Worm (Caenorhabditis elegans): ENCODE results near the gene Y54F10BM.20.

The Y54F10BM.20 gene

ce11 chrIII:2314678-2315077, 6.6 kb downstream of the Y54F10BM.20 start:
- TF ChIP-seq ceh-18 (tag; optimal IDR thresholded peaks at IDR 0.05), result no peak
- TF ChIP-seq K09A11.1 (tag; optimal IDR thresholded peaks at IDR 0.05; ENCODE audit: insufficient read depth), result no peak
- TF ChIP-seq lim-6 (tag; optimal IDR thresholded peaks at IDR 0.05), result no peak

- no peak for TF ChIP-seq ceh-31 (tag; optimal IDR thresholded peaks at IDR 0.05)
- no peak for TF ChIP-seq elt-2 (tag; optimal IDR thresholded peaks at IDR 0.05)
- no peak for TF ChIP-seq hlh-13 (GFP tag; optimal IDR thresholded peaks at IDR 0.05)
- TF ChIP-seq ama-1 (optimal IDR thresholded peaks at IDR 0.05), result no peak
- TF ChIP-seq pax-1 (tag; optimal IDR thresholded peaks at IDR 0.05), result no peak
- no peak for TF ChIP-seq lim-6 (tag; optimal IDR thresholded peaks at IDR 0.05)
- TF ChIP-seq ceh-14 (tag; optimal IDR thresholded peaks at IDR 0.05), result no peak
Measured at ce11 chrIII:2316439-2316838, 8.4 kb downstream of the Y54F10BM.20 start.

- TF ChIP-seq fax-1 (tag; optimal IDR thresholded peaks at IDR 0.05) (no peak), nfya-1 (tag; optimal IDR thresholded peaks at IDR 0.05) (peak; percentile 89), pax-1 (tag; optimal IDR thresholded peaks at IDR 0.05) (no peak), ceh-30 (tag; optimal IDR thresholded peaks at IDR 0.05) (no peak), sox-2 (GFP tag; IDR thresholded peaks at IDR 0.05) (no peak)
Measured at ce11 chrIII:2324703-2325102, 16.6 kb downstream of the Y54F10BM.20 start.

- TF ChIP-seq ceh-48 (tag; optimal IDR thresholded peaks at IDR 0.05), result peak; percentile 60
- no peak for TF ChIP-seq hlh-15 (tag; optimal IDR thresholded peaks at IDR 0.05)
Measured at ce11 chrIII:2328612-2329011, 20.6 kb downstream of the Y54F10BM.20 start.

ce11 chrIII:2329336-2329735, 21.3 kb downstream of the Y54F10BM.20 start, which contains the start of gene Y54F10BM.12:
Gene Y54F10BM.12, minus strand, starts transcription at chrIII:2329679.
- TF ChIP-seq pag-3 (tag; optimal IDR thresholded peaks at IDR 0.05; ENCODE audit: borderline replicate concordance) (no peak), dmd-4 (tag; optimal IDR thresholded peaks at IDR 0.05; ENCODE audit: borderline replicate concordance) (no peak), ceh-34 (tag; optimal IDR thresholded peaks at IDR 0.05) (peak; percentile 7)

ce11 chrIII:2330389-2330788, 22.3 kb downstream of the Y54F10BM.20 start:
- TF ChIP-seq ceh-22 (tag; optimal IDR thresholded peaks at IDR 0.05) (no peak), sox-4 (tag; optimal IDR thresholded peaks at IDR 0.05) (no peak), ceh-34 (tag; optimal IDR thresholded peaks at IDR 0.05) (no peak), lim-6 (tag; optimal IDR thresholded peaks at IDR 0.05) (no peak), dmd-4 (tag; optimal IDR thresholded peaks at IDR 0.05; ENCODE audit: borderline replicate concordance) (no peak), madf-2 (tag; optimal IDR thresholded peaks at IDR 0.05) (no peak), tbx-7 (tag; optimal IDR thresholded peaks at IDR 0.05) (no peak)

ce11 chrIII:2331033-2331625, 23.1 kb downstream of the Y54F10BM.20 start, which contains the start of the genes Y54F10BM.13 and ppm-1.D:
Gene Y54F10BM.13, minus strand, starts transcription at chrIII:2331083.
Gene ppm-1.D, plus strand, starts transcription at chrIII:2331572.
- TF ChIP-seq ceh-31 (tag; optimal IDR thresholded peaks at IDR 0.05), result peak; percentile 27
- TF ChIP-seq elt-2 (tag; optimal IDR thresholded peaks at IDR 0.05), result peak; percentile 28
- TF ChIP-seq madf-2 (tag; optimal IDR thresholded peaks at IDR 0.05), result no peak
- TF ChIP-seq ceh-9 (tag; optimal IDR thresholded peaks at IDR 0.05), result no peak
- peak; percentile 18 for TF ChIP-seq nfya-1 (tag; optimal IDR thresholded peaks at IDR 0.05)
- no peak for TF ChIP-seq fkh-6 (tag; optimal IDR thresholded peaks at IDR 0.05)
- TF ChIP-seq rnt-1 (tag; optimal IDR thresholded peaks at IDR 0.05), result peak; percentile 2
- TF ChIP-seq ceh-48 (tag; optimal IDR thresholded peaks at IDR 0.05), result peak; percentile 26

ce11 chrIII:2343273-2343672, 35.2 kb downstream of the Y54F10BM.20 start, which contains the start of gene phf-5:
Gene phf-5, plus strand, starts transcription at chrIII:2343573.
- TF ChIP-seq ztf-16 (tag; optimal IDR thresholded peaks at IDR 0.05) (no peak), ceh-2 (tag; optimal IDR thresholded peaks at IDR 0.05) (no peak), odd-2 (tag; optimal IDR thresholded peaks at IDR 0.05) (no peak), lim-6 (tag; optimal IDR thresholded peaks at IDR 0.05) (no peak), hlh-13 (GFP tag; optimal IDR thresholded peaks at IDR 0.05) (no peak), elt-4 (tag; optimal IDR thresholded peaks at IDR 0.05) (no peak), ama-1 (optimal IDR thresholded peaks at IDR 0.05) (no peak), pag-3 (tag; optimal IDR thresholded peaks at IDR 0.05; ENCODE audit: borderline replicate concordance) (no peak), ceh-19 (GFP tag; optimal IDR thresholded peaks at IDR 0.05) (no peak), ceh-14 (tag; optimal IDR thresholded peaks at IDR 0.05) (no peak), nfya-1 (tag; optimal IDR thresholded peaks at IDR 0.05) (no peak), C08G9.2 (tag; optimal IDR thresholded peaks at IDR 0.05) (no peak), fkh-10 (GFP tag; optimal IDR thresholded peaks at IDR 0.05) (no peak), hlh-30 (tag; optimal IDR thresholded peaks at IDR 0.05; ENCODE audit: insufficient read depth) (no peak), unc-3 (GFP tag; conservative IDR thresholded peaks at IDR 0.05) (no peak), unc-3 (tag; optimal IDR thresholded peaks at IDR 0.05) (no peak), fkh-6 (tag; optimal IDR thresholded peaks at IDR 0.05) (no peak)

All from whole organism, late embryonic.